Fruit fly (Drosophila melanogaster) whole organism: ENCODE results near the gene CG43755.

Source experiments
- CG8478 ChIP-seq: fragments of >200 bp; optimal IDR thresholded peaks from 2 replicates; lab custom pipeline; 2018; ENCODE audit warnings: inconsistent platforms
- pan ChIP-seq: fragments of >200 bp; optimal IDR thresholded peaks from 2 replicates; lab custom pipeline; 2017
- psq ChIP-seq: fragments of >200 bp; optimal IDR thresholded peaks from 2 replicates; lab custom pipeline; 2017

DNA sequence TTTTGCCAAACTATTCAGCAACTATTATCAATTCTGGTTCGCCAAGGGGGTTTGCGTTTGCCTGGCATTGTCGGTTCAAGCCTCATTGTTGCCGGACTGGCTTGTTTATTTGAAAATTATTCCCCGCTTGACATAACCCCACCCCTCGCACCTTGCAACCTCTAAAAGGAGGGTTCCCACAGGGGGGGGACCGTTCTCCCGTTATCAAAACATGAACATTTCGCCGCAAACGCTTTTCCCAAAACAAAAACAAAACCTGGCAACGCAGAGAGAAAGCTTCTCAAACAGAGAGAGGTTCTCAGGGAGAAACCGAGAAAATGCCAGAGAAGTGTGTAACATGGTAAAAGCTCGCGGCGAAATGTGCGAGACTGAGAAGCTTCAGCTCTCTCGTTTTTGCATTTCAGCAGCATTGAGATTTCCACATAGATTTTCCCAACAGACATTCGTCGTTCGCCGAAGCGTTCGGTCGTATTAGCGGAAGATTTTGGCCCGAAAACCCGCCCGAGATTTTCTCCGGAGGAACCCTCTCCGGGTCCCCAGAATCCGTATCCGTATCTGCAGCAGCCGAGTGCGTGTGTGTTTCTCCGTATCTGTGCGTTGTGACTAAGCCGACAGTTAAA lies 19.6 kb downstream of the CG43755 start:
- no peak for TF ChIP-seq pan (lab: Kevin White, UChicago)
- TF ChIP-seq CG8478 (lab: Kevin White, UChicago): no peak
- no peak for TF ChIP-seq psq (lab: Kevin White, UChicago)
